Worm (Caenorhabditis elegans): ENCODE results near the gene mps-4.

DNA sequence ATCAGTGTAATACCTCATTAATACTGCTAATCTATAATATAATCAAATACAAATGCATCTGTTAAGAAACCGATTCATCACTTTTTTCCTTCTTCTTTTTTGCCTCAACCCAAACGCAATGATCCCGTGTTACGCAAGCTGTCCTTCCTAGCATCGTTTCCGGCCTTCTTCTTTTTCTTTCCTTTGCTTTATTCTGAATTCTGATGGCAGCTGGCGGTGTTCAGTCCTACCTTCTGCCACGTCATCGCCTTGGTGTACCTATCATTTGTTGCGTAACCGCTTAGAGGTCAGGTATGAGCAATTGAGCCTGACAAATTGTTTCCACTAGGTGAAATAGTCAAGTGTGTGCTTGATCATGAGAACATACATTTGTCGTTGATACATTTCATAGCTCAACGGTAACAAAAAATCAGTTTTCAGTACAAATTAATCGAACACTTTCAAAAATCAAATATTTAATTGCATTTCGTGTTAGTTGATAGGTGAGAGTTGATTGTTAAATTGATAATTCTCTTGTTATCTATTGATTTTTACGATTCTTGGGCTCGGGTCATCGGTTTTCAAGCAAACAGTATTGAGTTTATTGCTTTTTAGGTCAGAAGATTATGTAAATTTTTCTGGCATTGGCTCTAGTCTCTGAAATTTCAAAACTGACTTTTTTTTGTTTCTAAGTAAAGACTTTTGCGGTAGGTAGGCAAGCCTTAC lies 26.8 kb upstream of the mps-4 start:
- TF ChIP-seq nhr-85 (tag) (no peak), unc-62 (GFP tag; optimal IDR thresholded peaks at IDR 0.05) (no peak), egl-27 (tag; optimal IDR thresholded peaks at IDR 0.05) (no peak), mdl-1 (tag; optimal IDR thresholded peaks at IDR 0.05) (no peak), hpl-2 (GFP tag; optimal IDR thresholded peaks at IDR 0.05) (no peak), ztf-4 (tag; optimal IDR thresholded peaks at IDR 0.05) (no peak), lin-15B (tag; optimal IDR thresholded peaks at IDR 0.05) (no peak), zip-4 (GFP tag; optimal IDR thresholded peaks at IDR 0.05) (no peak), lin-14 (GFP tag; optimal IDR thresholded peaks at IDR 0.05) (no peak), F16B12.6 (tag; optimal IDR thresholded peaks at IDR 0.05) (no peak), alr-1 (tag; optimal IDR thresholded peaks at IDR 0.05; ENCODE audit: borderline replicate concordance) (no peak), lin-13 (GFP tag; optimal IDR thresholded peaks at IDR 0.05) (no peak), nhr-77 (tag; optimal IDR thresholded peaks at IDR 0.05) (no peak), aly-2 (tag; optimal IDR thresholded peaks at IDR 0.05) (no peak)

Data from whole organism, L1 larva.